Worm (Caenorhabditis elegans) whole organism, L4/young adult: ENCODE results near the gene C56G2.15.
A peak's percentile ranks its signal among the peaks of the same experiment; 100 is the strongest.

Experiments used
- W03F9.2 ChIP-seq: fragments of 150-350 bp; optimal IDR thresholded peaks from 2 replicates; lab custom pipeline; 2014; ENCODE audit warnings: missing biosample characterization, missing genetic modification characterization
- dao-5 ChIP-seq: sonication (generic microtip); optimal IDR thresholded peaks from 2 replicates; lab custom pipeline; 2016; ENCODE audit warnings: missing genotype, missing genetic modification characterization, moderate library complexity, missing compliant biosample characterization
- him-1 ChIP-seq: sonication (generic microtip); optimal IDR thresholded peaks from 2 replicates; lab custom pipeline; 2016; ENCODE audit warnings: missing genotype, missing genetic modification reagents, missing genetic modification characterization, missing compliant biosample characterization

The C56G2.15 gene

DNA sequence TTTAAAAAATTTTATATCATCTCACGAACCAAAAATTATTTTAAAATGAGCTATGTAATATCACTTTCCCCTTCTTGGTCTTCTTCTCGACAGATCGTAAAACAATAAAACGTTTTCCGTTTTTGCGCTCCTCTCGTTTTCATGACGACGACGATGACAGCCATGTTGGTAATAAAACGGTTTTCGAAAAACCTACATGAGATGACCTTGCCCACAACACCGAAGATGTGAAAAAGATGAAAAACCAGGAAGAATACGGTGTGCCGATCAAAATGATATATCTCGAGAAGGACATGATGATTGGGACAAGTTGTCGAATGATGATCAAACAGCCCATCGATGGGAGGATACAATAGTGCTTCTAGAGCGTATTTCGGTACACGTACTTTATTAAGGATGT lies 9.0 kb downstream of the C56G2.15 start:
- no peak for TF ChIP-seq him-1 (tag; lab: Kevin White, UChicago)
- no peak for TF ChIP-seq W03F9.2 (tag; lab: Kevin White, UChicago)
- no peak for TF ChIP-seq dao-5 (tag; lab: Kevin White, UChicago)

DNA sequence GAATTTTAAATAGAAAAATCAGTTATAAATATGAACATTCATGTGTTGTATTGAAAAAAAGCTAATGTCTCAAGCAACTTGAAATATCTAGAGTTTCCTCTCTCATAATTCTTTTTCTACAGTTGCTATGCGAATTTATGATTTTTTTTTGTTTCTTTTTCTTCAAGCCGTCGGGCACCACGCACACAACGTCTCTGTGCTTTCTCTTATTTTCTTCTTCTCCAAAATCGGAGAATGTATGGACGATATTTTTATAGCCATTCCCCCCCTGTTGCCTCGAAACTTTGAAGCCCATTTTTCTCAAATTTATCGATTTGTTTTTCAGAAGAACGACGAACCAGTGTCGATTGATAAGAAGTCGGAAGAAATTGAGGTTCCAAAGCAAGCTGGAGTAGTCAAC lies 10.9 kb downstream of the C56G2.15 start:
- TF ChIP-seq W03F9.2 (tag; lab: Kevin White, UChicago) (no peak), him-1 (tag; lab: Kevin White, UChicago) (no peak), dao-5 (tag; lab: Kevin White, UChicago) (no peak)

DNA sequence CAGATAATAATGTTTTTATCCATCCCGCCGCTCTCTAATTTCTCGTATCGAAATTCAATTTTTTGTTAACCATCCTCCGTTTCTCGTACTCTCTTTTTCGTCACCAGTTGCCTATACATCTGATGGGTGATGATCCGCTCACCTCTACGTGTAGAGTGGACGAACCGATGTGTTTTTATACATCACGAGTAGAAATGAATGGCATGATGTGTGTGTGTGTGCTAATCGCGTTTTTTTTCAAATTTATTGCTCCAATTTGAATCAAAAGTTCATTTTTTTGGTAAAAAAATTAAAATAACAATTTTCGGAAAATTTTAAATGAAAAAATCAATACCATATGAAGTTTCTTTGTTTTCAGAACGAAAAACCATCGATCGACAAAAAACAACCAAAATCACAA lies 11.7 kb downstream of the C56G2.15 start:
- no peak for TF ChIP-seq dao-5 (tag; lab: Kevin White, UChicago)
- TF ChIP-seq W03F9.2 (tag; lab: Kevin White, UChicago), result no peak
- TF ChIP-seq him-1 (tag; lab: Kevin White, UChicago), result no peak

DNA sequence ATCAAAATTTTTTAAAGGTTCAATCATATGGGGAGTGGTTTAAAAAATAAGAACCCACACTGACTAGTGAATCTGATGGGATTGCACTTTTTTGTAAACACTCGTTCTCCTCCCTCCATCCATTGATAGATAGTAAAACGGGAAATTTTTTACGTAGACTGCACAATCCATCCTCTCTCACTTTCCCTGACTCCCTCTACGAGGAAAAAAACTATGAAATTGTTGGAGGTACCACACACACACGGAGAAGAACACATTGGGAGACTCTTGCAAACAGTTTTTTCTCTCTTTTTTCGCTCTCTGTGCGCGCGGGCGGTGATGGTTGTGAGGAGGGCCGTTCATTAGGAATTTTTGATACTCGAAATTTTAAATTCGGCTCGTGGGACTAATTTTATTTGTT lies 12.3 kb downstream of the C56G2.15 start:
- no peak for TF ChIP-seq him-1 (tag; lab: Kevin White, UChicago)
- no peak for TF ChIP-seq W03F9.2 (tag; lab: Kevin White, UChicago)
- no peak for TF ChIP-seq dao-5 (tag; lab: Kevin White, UChicago)

DNA sequence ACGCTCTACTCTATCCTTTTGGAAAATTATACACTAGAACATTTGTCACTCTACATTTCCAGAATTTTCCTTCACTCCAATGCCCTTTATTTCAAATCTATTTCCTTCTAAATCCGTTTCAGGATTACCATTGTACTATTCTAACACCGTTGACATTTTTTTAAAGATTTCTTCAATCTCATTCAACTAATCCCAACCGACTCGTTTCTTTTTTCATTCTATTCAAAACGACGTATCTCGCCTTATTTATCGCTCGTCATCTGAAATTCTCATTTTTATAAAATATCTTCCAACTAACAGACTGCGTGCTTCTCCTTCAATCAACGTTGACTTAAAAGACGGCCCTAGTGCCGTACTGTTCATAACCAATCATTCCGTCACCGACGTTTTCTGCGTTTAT lies 14.6 kb downstream of the C56G2.15 start, which contains the start of gene akap-1:
akap-1 (plus strand) TSS at position 301 of the 400 bp plus-strand sequence.
- TF ChIP-seq W03F9.2 (tag; lab: Kevin White, UChicago), result no peak
- no peak for TF ChIP-seq dao-5 (tag; lab: Kevin White, UChicago)
- TF ChIP-seq him-1 (tag; lab: Kevin White, UChicago), result no peak

DNA sequence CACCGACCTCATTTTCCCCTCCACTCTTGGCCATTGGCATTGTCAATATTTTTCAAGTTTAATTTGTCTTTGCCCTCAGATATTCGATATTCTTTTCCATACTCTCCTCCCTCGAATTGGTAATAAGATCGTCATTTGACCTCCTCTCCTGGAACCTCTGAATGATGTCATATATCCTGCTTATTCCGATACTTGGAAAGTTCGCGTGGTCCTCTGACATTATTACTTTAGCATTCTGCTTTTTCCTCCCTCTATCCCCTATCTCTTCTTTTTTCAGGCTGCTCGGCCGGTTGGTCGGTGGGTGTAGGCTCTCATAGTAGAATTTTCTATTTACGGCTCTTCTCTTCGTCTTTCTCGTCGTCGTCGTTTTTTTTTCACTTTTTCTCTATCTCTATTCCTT lies 15.2 kb downstream of the C56G2.15 start:
- TF ChIP-seq W03F9.2 (tag; lab: Kevin White, UChicago) (no peak), him-1 (tag; lab: Kevin White, UChicago) (no peak), dao-5 (tag; lab: Kevin White, UChicago) (no peak)

DNA sequence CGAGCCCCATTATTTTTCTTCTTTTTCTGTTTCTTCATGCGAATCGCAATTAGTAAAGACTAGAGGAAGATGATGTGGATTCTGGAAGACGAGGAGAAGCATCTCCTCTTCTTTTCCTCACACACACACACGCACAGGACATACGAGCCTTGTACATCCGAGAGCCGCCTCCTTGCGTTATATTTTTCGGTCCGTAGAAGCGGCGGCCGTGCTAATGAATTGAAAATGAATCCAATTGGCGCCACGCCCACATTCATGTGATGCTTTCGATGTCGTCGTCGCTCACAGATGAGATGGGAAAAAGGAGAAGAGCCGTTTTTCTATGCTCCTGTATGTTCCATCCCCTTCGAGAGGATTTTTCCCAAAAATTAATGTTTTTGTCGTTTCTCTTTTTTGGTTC lies 16.3 kb downstream of the C56G2.15 start:
- TF ChIP-seq dao-5 (tag; lab: Kevin White, UChicago) (no peak), him-1 (tag; lab: Kevin White, UChicago) (no peak), W03F9.2 (tag; lab: Kevin White, UChicago) (no peak)

DNA sequence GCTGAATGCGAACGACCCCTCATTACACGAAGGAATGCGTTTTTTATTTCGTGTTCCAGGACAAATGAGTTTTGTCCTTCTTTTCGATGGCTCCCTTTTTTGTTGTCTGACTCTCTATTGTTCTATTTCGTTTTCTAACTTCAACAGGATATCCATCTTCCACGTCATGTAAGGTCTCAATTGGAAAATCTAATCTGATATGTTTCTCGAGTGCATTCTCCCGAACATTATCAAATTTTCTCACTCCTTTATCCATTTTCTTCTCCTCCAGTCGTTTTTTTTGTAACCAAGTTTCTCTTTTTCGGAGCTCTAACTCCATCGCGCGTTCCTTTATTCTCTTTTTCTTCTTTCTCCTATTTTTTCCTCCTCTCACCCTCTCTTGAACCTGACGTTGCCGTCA lies 17.3 kb downstream of the C56G2.15 start:
- no peak for TF ChIP-seq dao-5 (tag; lab: Kevin White, UChicago)
- TF ChIP-seq W03F9.2 (tag; lab: Kevin White, UChicago), result no peak
- TF ChIP-seq him-1 (tag; lab: Kevin White, UChicago), result no peak

DNA sequence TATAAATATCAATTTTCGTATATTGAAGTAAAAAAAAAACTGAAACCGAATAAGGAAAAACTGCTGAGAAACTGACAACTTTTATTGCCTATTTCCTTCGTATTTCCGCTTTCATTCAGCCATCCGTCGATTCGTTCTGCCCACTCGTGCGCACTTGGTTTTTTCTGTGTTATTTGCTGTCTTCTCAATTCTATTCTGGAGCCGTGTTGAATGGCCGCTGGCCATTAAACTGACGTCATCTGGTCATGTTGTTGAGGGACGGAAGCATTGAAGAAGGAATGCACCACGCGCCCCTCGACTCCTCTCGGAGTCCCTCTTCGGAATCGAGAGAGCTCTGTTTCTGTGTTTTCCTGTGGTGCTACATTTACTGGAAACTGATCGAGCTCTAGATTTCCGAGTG lies 19.1 kb downstream of the C56G2.15 start:
- TF ChIP-seq him-1 (tag; lab: Kevin White, UChicago) (peak; percentile 64), dao-5 (tag; lab: Kevin White, UChicago) (no peak)

DNA sequence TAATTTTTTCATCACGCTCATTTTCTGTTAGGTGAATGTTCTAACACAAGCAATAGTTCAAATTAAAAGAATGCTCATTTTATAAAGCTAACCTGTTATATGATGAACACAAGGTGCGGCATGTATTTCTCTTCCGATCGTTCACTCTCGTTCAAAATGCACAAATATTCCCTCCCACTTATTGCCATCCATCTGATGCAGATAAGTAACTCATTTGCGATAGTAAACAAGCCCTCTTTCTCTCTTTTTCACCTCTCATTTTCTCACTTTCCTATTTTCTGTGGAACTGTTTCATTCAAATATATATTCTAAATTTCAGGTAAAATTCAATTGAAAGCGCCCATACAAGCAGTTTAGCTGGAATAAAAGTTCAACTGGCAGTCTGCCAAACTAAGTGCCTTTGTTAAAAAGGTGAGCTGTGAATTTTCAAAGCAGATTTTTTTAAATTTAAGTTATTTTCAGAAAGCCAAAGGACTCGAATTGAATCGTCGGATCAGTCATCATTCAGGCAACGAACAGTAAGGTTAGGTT lies 21.7 kb downstream of the C56G2.15 start, which contains the start of the genes trmt-10C.2 and C56G2.22:
trmt-10C.2 (plus strand) TSS at position 314 of the 531 bp plus-strand sequence.
C56G2.22 (plus strand) TSS at position 481 of the 531 bp plus-strand sequence.
- TF ChIP-seq dao-5 (tag; lab: Kevin White, UChicago) (no peak), him-1 (tag; lab: Kevin White, UChicago) (no peak), W03F9.2 (tag; lab: Kevin White, UChicago) (no peak)

DNA sequence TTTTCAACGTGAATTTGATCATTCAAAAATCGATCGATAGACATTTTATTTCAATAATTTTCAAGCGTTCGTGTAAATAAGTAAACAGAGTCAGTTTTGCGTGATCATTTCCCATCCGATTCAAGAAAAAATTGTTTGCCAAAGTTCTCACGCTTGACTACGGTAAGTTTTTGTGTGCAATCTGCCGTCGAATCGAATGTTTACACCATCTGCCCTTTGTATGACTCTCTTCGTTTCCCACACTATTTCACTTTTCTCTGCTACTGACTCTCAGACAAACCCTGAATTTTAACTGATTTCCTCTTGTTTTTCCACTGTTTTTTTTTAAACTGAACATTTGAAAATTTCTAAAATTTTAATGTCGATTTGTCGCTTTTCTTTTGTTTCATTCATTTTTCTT lies 23.0 kb downstream of the C56G2.15 start:
- TF ChIP-seq him-1 (tag; lab: Kevin White, UChicago) (peak; percentile 74), dao-5 (tag; lab: Kevin White, UChicago) (no peak), W03F9.2 (tag; lab: Kevin White, UChicago) (peak; percentile 90)

DNA sequence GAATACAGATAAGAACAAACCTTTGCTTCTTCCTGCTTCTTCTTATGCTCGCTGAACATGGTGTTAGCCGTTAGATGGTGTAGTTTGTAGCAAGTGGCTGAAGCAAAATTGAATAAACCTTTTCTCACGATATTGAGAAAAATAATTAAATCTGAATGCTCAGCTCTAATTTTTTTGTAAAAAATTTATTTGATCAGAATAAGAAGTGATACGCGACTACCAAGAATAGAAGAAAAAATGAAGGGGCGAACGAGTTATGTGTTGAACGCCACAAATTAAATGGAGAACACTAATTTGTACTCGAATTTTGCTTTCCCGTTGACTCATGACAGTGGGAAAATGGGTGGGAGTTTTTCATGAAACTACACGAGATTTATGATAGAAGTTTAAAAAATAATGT lies 24.5 kb downstream of the C56G2.15 start, which contains the start of gene C56G2.9:
C56G2.9 (minus strand) TSS at position 101 of the 400 bp plus-strand sequence.
- TF ChIP-seq dao-5 (tag; lab: Kevin White, UChicago) (no peak), him-1 (tag; lab: Kevin White, UChicago) (no peak), W03F9.2 (tag; lab: Kevin White, UChicago) (no peak)

DNA sequence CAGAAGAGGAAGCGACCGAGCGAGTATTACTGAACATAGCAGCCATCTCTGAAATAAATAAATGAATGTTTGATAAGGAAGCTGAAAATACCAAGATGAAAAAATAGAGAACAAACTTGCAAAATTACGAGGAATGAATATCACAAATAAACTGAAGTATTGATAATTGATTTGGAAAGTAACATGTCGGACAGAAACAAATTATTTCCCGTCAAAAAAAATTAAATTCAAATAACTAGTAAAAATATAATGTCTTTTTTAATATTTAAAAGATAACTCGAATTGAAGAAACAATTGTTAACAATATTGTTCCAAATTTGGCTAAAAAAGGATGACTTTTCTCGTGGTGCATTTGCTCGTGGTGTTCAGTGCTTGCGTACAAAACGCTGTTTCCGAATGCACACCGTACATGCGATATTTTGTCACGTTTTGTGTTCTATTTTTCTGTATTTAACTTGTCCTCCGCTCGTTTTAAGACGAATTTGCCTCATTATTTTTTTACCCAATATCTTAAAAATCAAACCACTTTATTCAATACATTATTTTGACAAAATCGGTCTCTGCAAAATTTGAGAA lies 25.7 kb downstream of the C56G2.15 start, which contains the start of gene rpn-13:
rpn-13 (minus strand) TSS at position 51 of the 576 bp plus-strand sequence.
- TF ChIP-seq dao-5 (tag; lab: Kevin White, UChicago) (no peak), him-1 (tag; lab: Kevin White, UChicago) (peak; percentile 29), W03F9.2 (tag; lab: Kevin White, UChicago) (peak; percentile 1)
